Worm (Caenorhabditis elegans): Measurements from ENCODE around the gene C06E4.2.

DNA sequence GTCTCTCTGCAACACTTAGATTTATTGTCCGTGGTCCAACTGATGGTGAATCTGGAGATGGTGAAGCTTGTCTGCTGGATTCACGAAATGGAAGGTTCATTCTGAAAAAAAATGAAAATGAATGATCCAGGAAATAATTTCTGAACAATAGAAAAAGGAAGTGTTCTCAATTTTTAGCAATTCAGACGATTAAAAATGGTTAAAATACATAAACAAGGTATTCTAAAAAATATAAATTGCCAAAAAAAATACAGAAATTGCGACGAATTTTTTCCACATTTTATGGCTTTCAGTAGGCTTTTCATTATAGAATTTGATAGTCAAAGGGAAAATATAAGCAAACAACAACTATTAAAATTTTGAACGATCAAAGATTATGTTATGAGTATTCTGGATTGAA lies 13.6 kb upstream of the C06E4.2 start, which contains the start of gene glb-2:
- no peak for TF ChIP-seq tbx-37 (GFP tag; conservative IDR thresholded peaks at IDR 0.05)
- no peak for TF ChIP-seq ceh-13 (GFP tag; optimal IDR thresholded peaks at IDR 0.05)
- TF ChIP-seq hmg-4 (GFP tag; optimal IDR thresholded peaks at IDR 0.05), result no peak
- no peak for TF ChIP-seq tbx-11 (GFP tag; IDR thresholded peaks at IDR 0.05)
- TF ChIP-seq flt-1 (GFP tag; IDR thresholded peaks at IDR 0.05), result no peak
